Worm (Caenorhabditis elegans) whole organism, L4 larva: ENCODE measurements around the gene M116.5.

Experiments
- lir-3 ChIP-seq: sonication (generic microtip); optimal IDR thresholded peaks from 2 replicates; lab custom pipeline; 2016; ENCODE audit warnings: mild to moderate bottlenecking, missing genetic modification characterization, missing compliant biosample characterization
- nhr-11 ChIP-seq: fragments of 150-350 bp; optimal IDR thresholded peaks from 2 replicates; lab custom pipeline; 2014; ENCODE audit warnings: missing biosample characterization, missing genetic modification characterization
- unc-62 ChIP-seq, 3 experiments: fragments of 150-350 bp in 1 of 3; sonication (generic microtip); optimal IDR thresholded peaks in 2 of 3; peaks in 1 of 3; 1 replicate in 1 of 3; 2 replicates in 2 of 3; lab custom pipeline; 2014 to 2017; ENCODE audit warnings: missing biosample characterization in 3 of 3, missing genetic modification characterization in 3 of 3, missing genetic modification reagents in 3 of 3, missing genotype in 1 of 3

ce11 chrIV:8426537-8426936 lies 5.7 kb upstream of the M116.5 start, which contains the start of the genes T26A8.3 and tmem-231:
- TF ChIP-seq lir-3 (tag; lab: Kevin White, UChicago) (no peak), nhr-11 (no peak), unc-62 (GFP tag; optimal IDR thresholded peaks at IDR 0.05 in 1 of 2; lab: Kevin White, UChicago) (no peak), unc-62 (tag; optimal IDR thresholded peaks at IDR 0.05; lab: Kevin White, UChicago) (no peak)
